Worm (Caenorhabditis elegans) whole organism, young adult: ENCODE results near the gene R02D5.6.

Source experiments
- B0019.2 ChIP-seq: fragments of 200-800 bp; sonication (Bioruptor generic); conservative IDR thresholded peaks from 2 replicates; pipeline ENCODE4 v1.3.6; 2022; ENCODE audit warnings: missing genetic modification reagents, missing genetic modification characterization, missing compliant biosample characterization
- B0261.1 ChIP-seq: sonication (generic microtip); optimal IDR thresholded peaks from 2 replicates; lab custom pipeline; 2016; ENCODE audit warnings: mild to moderate bottlenecking, missing genetic modification characterization, moderate library complexity, missing compliant biosample characterization
- F22D6.2 ChIP-seq: sonication (generic microtip); optimal IDR thresholded peaks from 2 replicates; lab custom pipeline; 2016; ENCODE audit warnings: mild to moderate bottlenecking, missing genetic modification characterization, missing compliant biosample characterization
- F33H1.4 ChIP-seq: fragments of 200-800 bp; sonication (Bioruptor generic); IDR thresholded peaks from 2 replicates; pipeline ENCODE4 v1.3.6; 2022; ENCODE audit warnings: missing genetic modification reagents, missing genetic modification characterization, missing compliant biosample characterization
- F37B4.10 ChIP-seq: fragments of 200-800 bp; sonication (Bioruptor generic); IDR thresholded peaks from 2 replicates; pipeline ENCODE4 v1.3.6; 2022; ENCODE audit warnings: missing genetic modification characterization, missing compliant biosample characterization
- F52B5.7 ChIP-seq: sonication (generic microtip); optimal IDR thresholded peaks from 2 replicates; lab custom pipeline; 2016; ENCODE audit warnings: mild to moderate bottlenecking, missing genetic modification characterization, missing compliant biosample characterization
- F57C9.4 ChIP-seq: sonication (generic microtip); optimal IDR thresholded peaks from 2 replicates; lab custom pipeline; 2017; ENCODE audit warnings: mild to moderate bottlenecking, missing genetic modification characterization, missing compliant biosample characterization
- T07F8.4 ChIP-seq: sonication (generic microtip); optimal IDR thresholded peaks from 2 replicates; lab custom pipeline; 2016; ENCODE audit warnings: mild to moderate bottlenecking, missing genetic modification characterization, moderate library complexity, missing compliant biosample characterization
- Y53F4B.3 ChIP-seq: fragments of 200-800 bp; sonication (Bioruptor generic); IDR thresholded peaks from 2 replicates; pipeline ENCODE4 v1.3.6; 2022; ENCODE audit warnings: missing genetic modification reagents, missing genetic modification characterization, missing compliant biosample characterization
- Y79H2A.3 ChIP-seq: fragments of 200-800 bp; sonication (Bioruptor generic); conservative IDR thresholded peaks from 2 replicates; pipeline ENCODE4 v1.3.6; 2022; ENCODE audit warnings: missing genetic modification reagents, missing genetic modification characterization, missing compliant biosample characterization
- Y95B8A.8 ChIP-seq: fragments of 200-800 bp; sonication (Bioruptor generic); IDR thresholded peaks from 2 replicates; pipeline ENCODE4 v1.3.6; 2022; ENCODE audit warnings: missing genetic modification reagents, missing genetic modification characterization, missing compliant biosample characterization
- ZK185.1 ChIP-seq: sonication (generic microtip); optimal IDR thresholded peaks from 2 replicates; lab custom pipeline; 2016; ENCODE audit warnings: mild to moderate bottlenecking, missing genetic modification characterization, missing compliant biosample characterization; ENCODE audit not compliant: poor library complexity, severe bottlenecking
- atf-7 ChIP-seq: sonication (generic microtip); optimal IDR thresholded peaks from 2 replicates; lab custom pipeline; 2017; ENCODE audit warnings: mild to moderate bottlenecking, missing genetic modification characterization, missing compliant biosample characterization
- athp-1 ChIP-seq: sonication (generic microtip); optimal IDR thresholded peaks from 2 replicates; lab custom pipeline; 2017; ENCODE audit warnings: mild to moderate bottlenecking, missing genetic modification characterization, missing compliant biosample characterization
- bed-1 ChIP-seq: fragments of 200-800 bp; sonication (Bioruptor generic); IDR thresholded peaks from 2 replicates; pipeline ENCODE4 v1.3.6; 2022; ENCODE audit warnings: missing genetic modification reagents, missing genetic modification characterization, missing compliant biosample characterization
- bed-2 ChIP-seq: fragments of 200-800 bp; sonication (Bioruptor generic); IDR thresholded peaks from 2 replicates; pipeline ENCODE4 v1.3.6; 2022; ENCODE audit warnings: missing genetic modification reagents, missing genetic modification characterization, missing compliant biosample characterization
- ceh-27 ChIP-seq: fragments of 200-800 bp; sonication (Bioruptor generic); optimal IDR thresholded peaks from 2 replicates; lab custom pipeline; 2018; ENCODE audit warnings: mild to moderate bottlenecking, missing genetic modification characterization, moderate library complexity, missing compliant biosample characterization
- ceh-40 ChIP-seq: fragments of 200-800 bp; sonication (Bioruptor generic); IDR thresholded peaks from 2 replicates; pipeline ENCODE4 v1.3.6; 2022; ENCODE audit warnings: missing genetic modification characterization, missing compliant biosample characterization
- ceh-91 ChIP-seq: fragments of 200-800 bp; sonication (Bioruptor generic); IDR thresholded peaks from 2 replicates; pipeline ENCODE4 v1.3.6; 2022; ENCODE audit warnings: missing genetic modification reagents, missing genetic modification characterization, missing compliant biosample characterization
- chd-7 ChIP-seq: sonication (generic microtip); optimal IDR thresholded peaks from 2 replicates; lab custom pipeline; 2016; ENCODE audit warnings: mild to moderate bottlenecking, missing genetic modification characterization, moderate library complexity, missing compliant biosample characterization
- die-1 ChIP-seq: sonication (generic microtip); optimal IDR thresholded peaks from 2 replicates; lab custom pipeline; 2016; ENCODE audit warnings: missing genotype, mild to moderate bottlenecking, missing genetic modification characterization, missing compliant biosample characterization
- egrh-3 ChIP-seq: fragments of 200-800 bp; sonication (Bioruptor generic); IDR thresholded peaks from 2 replicates; pipeline ENCODE4 v1.3.6; 2022; ENCODE audit warnings: missing genetic modification reagents, missing genetic modification characterization, missing compliant biosample characterization
- lin-26 ChIP-seq: fragments of 200-800 bp; sonication (Bioruptor generic); IDR thresholded peaks from 2 replicates; pipeline ENCODE4 v1.3.6; 2022; ENCODE audit warnings: missing genetic modification reagents, missing genetic modification characterization, missing compliant biosample characterization
- madf-10 ChIP-seq: sonication (generic microtip); optimal IDR thresholded peaks from 2 replicates; lab custom pipeline; 2016; ENCODE audit warnings: mild to moderate bottlenecking, missing genetic modification characterization, missing compliant biosample characterization
- madf-8 ChIP-seq: fragments of 200-800 bp; sonication (Bioruptor generic); conservative IDR thresholded peaks from 2 replicates; pipeline ENCODE4 v1.3.6; 2022; ENCODE audit warnings: missing genetic modification reagents, missing genetic modification characterization, missing compliant biosample characterization
- mcd-1 ChIP-seq: fragments of 200-800 bp; sonication (Bioruptor generic); IDR thresholded peaks from 2 replicates; pipeline ENCODE4 v1.3.6; 2022; ENCODE audit warnings: missing genetic modification reagents, missing genetic modification characterization, missing compliant biosample characterization
- mes-4 ChIP-seq: sonication (generic microtip); optimal IDR thresholded peaks from 2 replicates; lab custom pipeline; 2016; ENCODE audit warnings: missing genotype, missing genetic modification characterization, missing compliant biosample characterization
- nhr-90 ChIP-seq: sonication (generic microtip); optimal IDR thresholded peaks from 2 replicates; lab custom pipeline; 2016; ENCODE audit warnings: missing genotype, mild to moderate bottlenecking, missing genetic modification characterization, missing compliant biosample characterization
- pbrm-1 ChIP-seq: fragments of 200-800 bp; sonication (Bioruptor generic); IDR thresholded peaks from 2 replicates; pipeline ENCODE4 v1.3.6; 2022; ENCODE audit warnings: missing genetic modification reagents, missing genetic modification characterization, missing compliant biosample characterization
- repo-1 ChIP-seq: sonication (generic microtip); optimal IDR thresholded peaks from 2 replicates; lab custom pipeline; 2017; ENCODE audit warnings: mild to moderate bottlenecking, missing genetic modification characterization, missing compliant biosample characterization
- snpc-1.1 ChIP-seq: sonication (generic microtip); optimal IDR thresholded peaks from 2 replicates; lab custom pipeline; 2017; ENCODE audit warnings: missing genetic modification characterization, mild to moderate bottlenecking, missing compliant biosample characterization, antibody characterized with exemption, moderate library complexity, missing genotype, missing genetic modification reagents; ENCODE audit not compliant: insufficient read depth
- snpc-1.3 ChIP-seq: sonication (generic microtip); optimal IDR thresholded peaks from 2 replicates; lab custom pipeline; 2017; ENCODE audit warnings: missing genetic modification characterization, mild to moderate bottlenecking, missing compliant biosample characterization, antibody characterized with exemption, moderate library complexity, missing genotype, missing genetic modification reagents; ENCODE audit not compliant: insufficient read depth
- snpc-3.4 ChIP-seq: sonication (generic microtip); optimal IDR thresholded peaks from 2 replicates; lab custom pipeline; 2017; ENCODE audit warnings: missing genetic modification characterization, mild to moderate bottlenecking, missing compliant biosample characterization, antibody characterized with exemption, moderate library complexity, missing genotype, missing genetic modification reagents
- tbp1 ChIP-seq: fragments of 200-800 bp; sonication (Bioruptor generic); optimal IDR thresholded peaks from 2 replicates; lab custom pipeline; 2018; ENCODE audit warnings: mild to moderate bottlenecking, missing genetic modification characterization, missing compliant biosample characterization
- tlf-1 ChIP-seq: fragments of 200-800 bp; sonication (Bioruptor generic); optimal IDR thresholded peaks from 2 replicates; lab custom pipeline; 2018; ENCODE audit warnings: mild to moderate bottlenecking, missing genetic modification characterization, missing compliant biosample characterization
- unc-130 ChIP-seq: sonication (generic microtip); optimal IDR thresholded peaks from 2 replicates; lab custom pipeline; 2016; ENCODE audit warnings: missing genetic modification reagents, missing genetic modification characterization, missing compliant biosample characterization
- unc-62 ChIP-seq: fragments of 150-350 bp; optimal IDR thresholded peaks from 2 replicates; lab custom pipeline; 2014; ENCODE audit warnings: missing biosample characterization, missing genetic modification reagents, missing genetic modification characterization
- ztf-18 ChIP-seq: sonication (generic microtip); optimal IDR thresholded peaks from 2 replicates; lab custom pipeline; 2016; ENCODE audit warnings: missing genotype, mild to moderate bottlenecking, missing genetic modification characterization, missing compliant biosample characterization
- ztf-28 ChIP-seq: fragments of 200-800 bp; sonication (Bioruptor generic); IDR thresholded peaks from 2 replicates; pipeline ENCODE4 v1.3.6; 2022; ENCODE audit warnings: missing genetic modification reagents, missing genetic modification characterization, missing compliant biosample characterization

R02D5.6 gene

ce11 chrV:14468196-14468874 is 49.6 kb downstream of the R02D5.6 start, which contains the start of gene srz-97 (continued):
- peak; percentile 13 for TF ChIP-seq ZK185.1 (tag; lab: Kevin White, UChicago)
- peak; percentile 74 for TF ChIP-seq mcd-1 (GFP tag; lab: Robert Waterston, UW)
- TF ChIP-seq lin-26: peak; percentile 68; the same call in 1 of the 2 replicates
- TF ChIP-seq mes-4 (tag; lab: Kevin White, UChicago): peak; percentile 17
- peak; percentile 46 for TF ChIP-seq madf-8 (GFP tag; lab: Robert Waterston, UW)
- TF ChIP-seq ceh-91 (GFP tag; lab: Robert Waterston, UW): no peak
- peak; percentile 15 for TF ChIP-seq athp-1 (tag; lab: Kevin White, UChicago)
- TF ChIP-seq F52B5.7 (tag; lab: Kevin White, UChicago): no peak
- 0 out of 2 replicates have a peak, but pooled peaks have one; percentile 31 for TF ChIP-seq egrh-3 (GFP tag; lab: Robert Waterston, UW)
- peak; percentile 32 for TF ChIP-seq die-1 (tag; lab: Kevin White, UChicago)
- TF ChIP-seq ztf-18: peak; percentile 27
- peak; percentile 34 for TF ChIP-seq chd-7 (tag; lab: Kevin White, UChicago)
- TF ChIP-seq F33H1.4 (GFP tag; lab: Robert Waterston, UW): peak; percentile 35; the same call in 1 of the 2 replicates
- TF ChIP-seq bed-2 (GFP tag; lab: Robert Waterston, UW): peak; percentile 37; the same call in 1 of the 2 replicates
- TF ChIP-seq pbrm-1 (GFP tag; lab: Robert Waterston, UW): peak; percentile 79
- TF ChIP-seq snpc-1.1 (tag; lab: Kevin White, UChicago): peak; percentile 93
- TF ChIP-seq atf-7 (tag; lab: Kevin White, UChicago): no peak
- TF ChIP-seq snpc-3.4: peak; percentile 39
- 0 out of 2 replicates have a peak, but pooled peaks have one; percentile 15 for TF ChIP-seq ceh-40 (GFP tag; lab: Robert Waterston, UW)
- TF ChIP-seq ceh-27 (GFP tag; lab: Kevin White, UChicago): no peak
- peak; percentile 17 for TF ChIP-seq B0261.1
- peak; percentile 83; the same call in 1 of the 2 replicates for TF ChIP-seq Y95B8A.8
- peak; percentile 39 for TF ChIP-seq snpc-1.3

- no peak for TF ChIP-seq tbp1
- no peak for TF ChIP-seq Y79H2A.3
- no peak for TF ChIP-seq F37B4.10
- TF ChIP-seq F22D6.2 (tag; lab: Kevin White, UChicago): no peak
- no peak for TF ChIP-seq Y53F4B.3 (GFP tag; lab: Robert Waterston, UW)
- TF ChIP-seq unc-62 (GFP tag; lab: Kevin White, UChicago): no peak
- no peak for TF ChIP-seq F52B5.7 (tag; lab: Kevin White, UChicago)
- no peak for TF ChIP-seq ztf-28 (GFP tag; lab: Robert Waterston, UW)
- TF ChIP-seq lin-26: no peak
- TF ChIP-seq repo-1: no peak
- no peak for TF ChIP-seq unc-130 (GFP tag; lab: Kevin White, UChicago)
- no peak for TF ChIP-seq nhr-90
- no peak for TF ChIP-seq madf-10 (tag; lab: Kevin White, UChicago)
- no peak for TF ChIP-seq B0019.2 (GFP tag; lab: Robert Waterston, UW)
- no peak for TF ChIP-seq tlf-1 (GFP tag; lab: Kevin White, UChicago)
- no peak for TF ChIP-seq F57C9.4 (tag; lab: Kevin White, UChicago)
- no peak for TF ChIP-seq bed-1 (GFP tag; lab: Robert Waterston, UW)
- no peak for TF ChIP-seq T07F8.4 (tag; lab: Kevin White, UChicago)
- TF ChIP-seq ceh-40 (GFP tag; lab: Robert Waterston, UW): no peak
These were observed 53.5 kb downstream of the R02D5.6 start, which contains the start of gene F08H9.4 for ce11 chrV:14464368-14464767. F08H9.4 (minus strand) TSS chrV:14464428.
